Fruit fly (Drosophila melanogaster): Measurements from ENCODE around the gene Pde6.

The Pde6 gene

dm6 chr3R:14477877-14478437 lies 80.1 kb downstream of the Pde6 start:
- TF ChIP-seq CG17801 (GFP tag; optimal IDR thresholded peaks at IDR 0.05; ENCODE audit: partially characterized antibody) = no peak

- TF ChIP-seq CG17801 (GFP tag; optimal IDR thresholded peaks at IDR 0.05; ENCODE audit: partially characterized antibody) = no peak
These were observed 80.9 kb downstream of the Pde6 start for dm6 chr3R:14477085-14477762.

- TF ChIP-seq CG17801 (GFP tag; optimal IDR thresholded peaks at IDR 0.05; ENCODE audit: partially characterized antibody) = no peak
These were observed 81.8 kb downstream of the Pde6 start for dm6 chr3R:14476273-14476672.

- no peak for TF ChIP-seq CG17801 (GFP tag; optimal IDR thresholded peaks at IDR 0.05; ENCODE audit: partially characterized antibody)
These were observed 83.9 kb downstream of the Pde6 start for dm6 chr3R:14474073-14474722.

- TF ChIP-seq CG17801 (GFP tag; optimal IDR thresholded peaks at IDR 0.05; ENCODE audit: partially characterized antibody) = no peak
These were observed 84.5 kb downstream of the Pde6 start for dm6 chr3R:14473574-14473973.

dm6 chr3R:14472580-14473353 lies 85.3 kb downstream of the Pde6 start:
- no peak for TF ChIP-seq CG17801 (GFP tag; optimal IDR thresholded peaks at IDR 0.05; ENCODE audit: partially characterized antibody)

dm6 chr3R:14471426-14471825 lies 86.7 kb downstream of the Pde6 start:
- TF ChIP-seq CG17801 (GFP tag; optimal IDR thresholded peaks at IDR 0.05; ENCODE audit: partially characterized antibody) = no peak

- no peak for TF ChIP-seq CG17801 (GFP tag; optimal IDR thresholded peaks at IDR 0.05; ENCODE audit: partially characterized antibody)
These were observed 87.5 kb downstream of the Pde6 start for dm6 chr3R:14470630-14471029.

- TF ChIP-seq CG17801 (GFP tag; optimal IDR thresholded peaks at IDR 0.05; ENCODE audit: partially characterized antibody) = no peak
These were observed 88.4 kb downstream of the Pde6 start for dm6 chr3R:14469724-14470123.

- no peak for TF ChIP-seq CG17801 (GFP tag; optimal IDR thresholded peaks at IDR 0.05; ENCODE audit: partially characterized antibody)
These were observed 89.3 kb downstream of the Pde6 start for dm6 chr3R:14468652-14469289.

- TF ChIP-seq CG17801 (GFP tag; optimal IDR thresholded peaks at IDR 0.05; ENCODE audit: partially characterized antibody) = no peak
These were observed 90.8 kb downstream of the Pde6 start for dm6 chr3R:14467231-14467846.

- no peak for TF ChIP-seq CG17801 (GFP tag; optimal IDR thresholded peaks at IDR 0.05; ENCODE audit: partially characterized antibody)
These were observed 91.8 kb downstream of the Pde6 start for dm6 chr3R:14466312-14466711.

dm6 chr3R:14465183-14465582 lies 92.9 kb downstream of the Pde6 start:
- TF ChIP-seq CG17801 (GFP tag; optimal IDR thresholded peaks at IDR 0.05; ENCODE audit: partially characterized antibody) = no peak

- TF ChIP-seq CG17801 (GFP tag; optimal IDR thresholded peaks at IDR 0.05; ENCODE audit: partially characterized antibody) = no peak
These were observed 93.7 kb downstream of the Pde6 start for dm6 chr3R:14464423-14464822.

Data from ovary, adult (tissue).